Worm (Caenorhabditis elegans) whole organism, L1 larva: ENCODE data around the gene ccd-5.

ENCODE experiments used
- aha-1 ChIP-seq: fragments of 150-350 bp; optimal IDR thresholded peaks from 2 replicates; lab custom pipeline; 2014; ENCODE audit warnings: missing biosample characterization, missing genetic modification characterization
- efl-3 ChIP-seq: fragments of 200-800 bp; sonication (Bioruptor generic); optimal IDR thresholded peaks from 2 replicates; lab custom pipeline; 2018; ENCODE audit warnings: mild to moderate bottlenecking, missing genetic modification characterization, missing compliant biosample characterization
- fos-1 ChIP-seq: fragments of 150-350 bp; optimal IDR thresholded peaks from 2 replicates; lab custom pipeline; 2014; ENCODE audit warnings: missing biosample characterization, missing genetic modification characterization
- nhr-11 ChIP-seq: fragments of 150-350 bp; optimal IDR thresholded peaks from 2 replicates; lab custom pipeline; 2014; ENCODE audit warnings: missing biosample characterization, missing genetic modification characterization
- nhr-28 ChIP-seq: fragments of 150-350 bp; optimal IDR thresholded peaks from 2 replicates; lab custom pipeline; 2014; ENCODE audit warnings: missing biosample characterization, missing genetic modification characterization
- sox-4 ChIP-seq: sonication (generic microtip); optimal IDR thresholded peaks from 2 replicates; lab custom pipeline; 2016; ENCODE audit warnings: missing genetic modification characterization, missing compliant biosample characterization

- TF ChIP-seq efl-3 (GFP tag; lab: Kevin White, UChicago) (no peak), fos-1 (tag; lab: Kevin White, UChicago) (no peak), nhr-28 (tag; lab: Kevin White, UChicago) (no peak), nhr-11 (tag; lab: Kevin White, UChicago) (no peak), aha-1 (tag; lab: Kevin White, UChicago) (no peak), sox-4 (tag; lab: Kevin White, UChicago) (no peak)
Measured at ce11 chrX:2559399-2559798, 13.1 kb downstream of the ccd-5 start.
